Fruit fly (Drosophila melanogaster) whole organism, adult: Measurements from ENCODE around the gene MtnD.

ENCODE experiments used
- CG11617 ChIP-seq: fragments of 200-800 bp; sonication (Bioruptor generic); optimal IDR thresholded peaks from 2 replicates; lab custom pipeline; 2017; ENCODE audit warnings: mild to moderate bottlenecking, missing biosample characterization, missing genetic modification reagents, missing genetic modification characterization
- CG12768 ChIP-seq: fragments of 200-800 bp; sonication (Bioruptor generic); optimal IDR thresholded peaks from 2 replicates; lab custom pipeline; 2017; ENCODE audit warnings: missing biosample characterization, missing genetic modification characterization, mild to moderate bottlenecking, moderate library complexity, missing genetic modification reagents
- CG14711 ChIP-seq: fragments of 200-800 bp; sonication (Bioruptor generic); optimal IDR thresholded peaks from 2 replicates; lab custom pipeline; 2018; ENCODE audit warnings: missing biosample characterization, mild to moderate bottlenecking, missing genetic modification characterization, moderate library complexity
- CG33017 ChIP-seq: fragments of 200-800 bp; sonication (Bioruptor generic); optimal IDR thresholded peaks from 2 replicates; lab custom pipeline; 2018; ENCODE audit warnings: missing biosample characterization, mild to moderate bottlenecking, missing genetic modification characterization, moderate library complexity
- CG7101 ChIP-seq: fragments of 200-800 bp; sonication (Bioruptor generic); optimal IDR thresholded peaks from 2 replicates; lab custom pipeline; 2018; ENCODE audit warnings: missing biosample characterization, mild to moderate bottlenecking, missing genetic modification characterization, moderate library complexity
- Clk ChIP-seq: fragments of 200-800 bp; sonication (Bioruptor generic); optimal IDR thresholded peaks from 2 replicates; lab custom pipeline; 2017; ENCODE audit warnings: missing biosample characterization, missing genetic modification characterization
- cic ChIP-seq: fragments of 200-800 bp; sonication (Bioruptor generic); optimal IDR thresholded peaks from 2 replicates; lab custom pipeline; 2017; ENCODE audit warnings: missing biosample characterization, mild to moderate bottlenecking, missing genetic modification characterization, moderate library complexity
- cnc ChIP-seq, 2 experiments: fragments of >200 bp; optimal IDR thresholded peaks; 2 replicates each; lab custom pipeline; 2017
- ovo ChIP-seq: fragments of 200-800 bp; sonication (Bioruptor generic); optimal IDR thresholded peaks from 2 replicates; lab custom pipeline; 2016; ENCODE audit warnings: missing biosample characterization, missing genetic modification characterization
- pad ChIP-seq: fragments of 200-800 bp; sonication (Bioruptor generic); optimal IDR thresholded peaks from 3 replicates; lab custom pipeline; 2017; ENCODE audit warnings: missing biosample characterization, missing genetic modification characterization, mild to moderate bottlenecking, moderate library complexity, missing genetic modification reagents
- tj ChIP-seq: fragments of 200-800 bp; sonication (Bioruptor generic); optimal IDR thresholded peaks from 3 replicates; lab custom pipeline; 2017; ENCODE audit warnings: missing biosample characterization, mild to moderate bottlenecking, missing genetic modification characterization, moderate library complexity
- toe ChIP-seq: fragments of 200-800 bp; sonication (Bioruptor generic); optimal IDR thresholded peaks from 2 replicates; lab custom pipeline; 2016; ENCODE audit warnings: missing biosample characterization, missing genetic modification characterization

- no peak for TF ChIP-seq CG12768 (GFP tag; lab: Kevin White, UChicago)
- no peak for TF ChIP-seq CG33017 (tag; lab: Kevin White, UChicago)
- TF ChIP-seq toe (GFP tag; lab: Kevin White, UChicago): no peak
- no peak for TF ChIP-seq tj (GFP tag; lab: Kevin White, UChicago)
- no peak for TF ChIP-seq cnc (optimal IDR thresholded peaks at IDR 0.05; lab: Kevin White, UChicago)
- TF ChIP-seq CG14711 (tag; lab: Kevin White, UChicago): no peak
- TF ChIP-seq pad: no peak
- no peak for TF ChIP-seq ovo (GFP tag; lab: Kevin White, UChicago)
- no peak for TF ChIP-seq Clk (GFP tag; lab: Kevin White, UChicago)
- no peak for TF ChIP-seq CG11617 (GFP tag; lab: Kevin White, UChicago)
- TF ChIP-seq cic (GFP tag; lab: Kevin White, UChicago): no peak
- no peak for TF ChIP-seq CG7101 (tag; lab: Kevin White, UChicago)
Measured at dm6 chr3R:20567507-20568222, 32.9 kb downstream of the MtnD start.
